Worm (Caenorhabditis elegans) whole organism, L4/young adult: ENCODE measurements around the gene pqe-1.

Experiments
- W03F9.2 ChIP-seq: fragments of 150-350 bp; optimal IDR thresholded peaks from 2 replicates; lab custom pipeline; 2014; ENCODE audit warnings: missing biosample characterization, missing genetic modification characterization
- dao-5 ChIP-seq: sonication (generic microtip); optimal IDR thresholded peaks from 2 replicates; lab custom pipeline; 2016; ENCODE audit warnings: missing genotype, missing genetic modification characterization, moderate library complexity, missing compliant biosample characterization
- him-1 ChIP-seq: sonication (generic microtip); optimal IDR thresholded peaks from 2 replicates; lab custom pipeline; 2016; ENCODE audit warnings: missing genotype, missing genetic modification reagents, missing genetic modification characterization, missing compliant biosample characterization

- TF ChIP-seq him-1 (tag; lab: Kevin White, UChicago): no peak
- no peak for TF ChIP-seq W03F9.2 (tag; lab: Kevin White, UChicago)
- TF ChIP-seq dao-5: no peak
Measured at ce11 chrIII:5264813-5265212, 46.2 kb upstream of the pqe-1 start, which contains the start of gene gro-1.
